Worm (Caenorhabditis elegans): ENCODE results near the gene C15C8.7.

The C15C8.7 gene

ce11 chrV:12780248-12780647, 35.4 kb upstream of the C15C8.7 start (continued):
- TF ChIP-seq rbr-2 (tag; optimal IDR thresholded peaks at IDR 0.05): peak; percentile 59
- TF ChIP-seq zfp-2 (tag; optimal IDR thresholded peaks at IDR 0.05): peak; percentile 28
- no peak for TF ChIP-seq nhr-10 (tag; optimal IDR thresholded peaks at IDR 0.05)
- peak in 1 of 2 experiments; percentile 80 for TF ChIP-seq unc-62 (GFP tag; optimal IDR thresholded peaks at IDR 0.05 in 1 of 2)
- TF ChIP-seq unc-62 (tag; optimal IDR thresholded peaks at IDR 0.05): no peak

ce11 chrV:12773852-12774251, 29.0 kb upstream of the C15C8.7 start:
- TF ChIP-seq cey-2 (tag; optimal IDR thresholded peaks at IDR 0.05; ENCODE audit: borderline replicate concordance, insufficient read depth): no peak
- TF ChIP-seq lir-3 (tag; optimal IDR thresholded peaks at IDR 0.05): no peak
- TF ChIP-seq hif-1 (tag; optimal IDR thresholded peaks at IDR 0.05): no peak
- no peak for TF ChIP-seq Y105C5A.15 (GFP tag; IDR thresholded peaks at IDR 0.05)
- no peak for TF ChIP-seq pqm-1 (tag; optimal IDR thresholded peaks at IDR 0.05)
- no peak for TF ChIP-seq lin-13 (GFP tag; optimal IDR thresholded peaks at IDR 0.05)
- no peak for TF ChIP-seq mdl-1 (tag; optimal IDR thresholded peaks at IDR 0.05)
- TF ChIP-seq tra-1 (GFP tag; IDR thresholded peaks at IDR 0.05): no peak
- no peak for TF ChIP-seq aly-2 (tag; optimal IDR thresholded peaks at IDR 0.05)
- no peak for TF ChIP-seq daf-8 (GFP tag; IDR thresholded peaks at IDR 0.05)
- TF ChIP-seq spr-1 (tag; optimal IDR thresholded peaks at IDR 0.05): no peak
- no peak for TF ChIP-seq egl-27 (tag; optimal IDR thresholded peaks at IDR 0.05)
- TF ChIP-seq T26A8.4 (GFP tag; IDR thresholded peaks at IDR 0.05): no peak
- no peak for TF ChIP-seq nhr-11 (tag; optimal IDR thresholded peaks at IDR 0.05)
- no peak for TF ChIP-seq nhr-10 (tag; optimal IDR thresholded peaks at IDR 0.05)
- TF ChIP-seq nhr-102 (tag; optimal IDR thresholded peaks at IDR 0.05): no peak
- no peak for TF ChIP-seq Y5F2A.4 (GFP tag; optimal IDR thresholded peaks at IDR 0.05)
- TF ChIP-seq saeg-2 (GFP tag; IDR thresholded peaks at IDR 0.05): no peak
- no peak for TF ChIP-seq nhr-6 (tag; optimal IDR thresholded peaks at IDR 0.05)

- TF ChIP-seq dpl-1 (GFP tag; optimal IDR thresholded peaks at IDR 0.05): no peak
Observed at ce11 chrV:12773222-12773621, 28.4 kb upstream of the C15C8.7 start, which contains the start of gene ZC455.1. ZC455.1 (plus strand) TSS chrV:12773522.

- TF ChIP-seq hmg-1.1 (GFP tag; IDR thresholded peaks at IDR 0.05) (no peak), unc-62 (GFP tag; optimal IDR thresholded peaks at IDR 0.05 in 1 of 2) (peak in 1 of 2 experiments; percentile 47), unc-62 (tag; optimal IDR thresholded peaks at IDR 0.05) (no peak), mdt-29 (GFP tag; IDR thresholded peaks at IDR 0.05) (no peak)
Observed at ce11 chrV:12768946-12769345, 24.1 kb upstream of the C15C8.7 start, which contains the start of gene srt-43. srt-43 (plus strand) TSS chrV:12769246.

- TF ChIP-seq F44E2.7 (GFP tag; IDR thresholded peaks at IDR 0.05): no peak
- TF ChIP-seq nhr-6 (tag; optimal IDR thresholded peaks at IDR 0.05): no peak
- no peak for TF ChIP-seq daf-16 (GFP tag; optimal IDR thresholded peaks at IDR 0.05)
- TF ChIP-seq daf-16 (tag; optimal IDR thresholded peaks at IDR 0.05): peak; percentile 60
- TF ChIP-seq daf-12 (tag; optimal IDR thresholded peaks at IDR 0.05): no peak
- no peak for TF ChIP-seq ceh-82 (tag; optimal IDR thresholded peaks at IDR 0.05)
- TF ChIP-seq zip-2 (tag; optimal IDR thresholded peaks at IDR 0.05): peak; percentile 84
- TF ChIP-seq lin-13 (GFP tag; optimal IDR thresholded peaks at IDR 0.05): no peak
- TF ChIP-seq dpl-1 (GFP tag; optimal IDR thresholded peaks at IDR 0.05): peak; percentile 32
- peak; percentile 23 for TF ChIP-seq hlh-30 (tag; optimal IDR thresholded peaks at IDR 0.05; ENCODE audit: insufficient read depth)
- TF ChIP-seq php-3 (GFP tag; IDR thresholded peaks at IDR 0.05): no peak
- no peak for TF ChIP-seq aha-1 (tag)
- no peak for TF ChIP-seq rbr-2 (tag; optimal IDR thresholded peaks at IDR 0.05)
- TF ChIP-seq lin-1 (GFP tag; IDR thresholded peaks at IDR 0.05): no peak
- TF ChIP-seq ceh-62 (tag; optimal IDR thresholded peaks at IDR 0.05): no peak
- TF ChIP-seq Y75B8A.6 (GFP tag; IDR thresholded peaks at IDR 0.05): no peak
- no peak for TF ChIP-seq tag-97 (GFP tag; IDR thresholded peaks at IDR 0.05)
- no peak for TF ChIP-seq spr-1 (tag; optimal IDR thresholded peaks at IDR 0.05)
- no peak for TF ChIP-seq fos-1 (tag; optimal IDR thresholded peaks at IDR 0.05)
- TF ChIP-seq T26A8.4 (GFP tag; IDR thresholded peaks at IDR 0.05): no peak
- no peak for TF ChIP-seq nhr-41 (GFP tag; IDR thresholded peaks at IDR 0.05)
- no peak for TF ChIP-seq aly-2 (tag; optimal IDR thresholded peaks at IDR 0.05)
- peak in 1 of 2 experiments; percentile 96 for TF ChIP-seq lsy-2 (tag; optimal IDR thresholded peaks at IDR 0.05)
- no peak for TF ChIP-seq zfp-3 (GFP tag; conservative IDR thresholded peaks at IDR 0.05)
- TF ChIP-seq lim-7 (GFP tag; IDR thresholded peaks at IDR 0.05): no peak
Observed at ce11 chrV:12763291-12763995, 18.6 kb upstream of the C15C8.7 start, which contains the start of the genes abcf-1 and scc-3. abcf-1 (minus strand) TSS chrV:12763375. scc-3 (plus strand) TSS chrV:12763945.

All from whole organism, L4 larva.